Fruit fly (Drosophila melanogaster) whole organism, wandering third instar larva: ENCODE data around the gene Hsp70Ab.

Experiments used
- Abd-B ChIP-seq: fragments of >200 bp; optimal IDR thresholded peaks from 2 replicates; lab custom pipeline; 2017; ENCODE audit warnings: missing biosample characterization, missing genetic modification characterization
- Dfd ChIP-seq: fragments of >200 bp; optimal IDR thresholded peaks from 2 replicates; lab custom pipeline; 2017; ENCODE audit warnings: missing biosample characterization, missing genetic modification characterization
- GATAd ChIP-seq: sonication (Bioruptor generic); optimal IDR thresholded peaks from 2 replicates; lab custom pipeline; 2016; ENCODE audit warnings: missing biosample characterization, missing genetic modification characterization
- HLH106 ChIP-seq: fragments of 200-800 bp; optimal IDR thresholded peaks from 3 replicates; lab custom pipeline; 2019; ENCODE audit warnings: missing biosample characterization, mild to moderate bottlenecking, missing genetic modification characterization, moderate library complexity
- Hnf4 ChIP-seq: fragments of 200-800 bp; sonication (Bioruptor generic); optimal IDR thresholded peaks from 2 replicates; lab custom pipeline; 2016; ENCODE audit warnings: missing biosample characterization, mild to moderate bottlenecking, missing genetic modification characterization
- Hr78 ChIP-seq: fragments of >200 bp; optimal IDR thresholded peaks from 2 replicates; lab custom pipeline; 2017; ENCODE audit warnings: missing biosample characterization, missing genetic modification characterization
- Sp1 ChIP-seq: fragments of 200-800 bp; sonication (Bioruptor generic); optimal IDR thresholded peaks from 3 replicates; lab custom pipeline; 2019; ENCODE audit warnings: missing biosample characterization, mild to moderate bottlenecking, missing genetic modification characterization, moderate library complexity
- dmrt93B ChIP-seq: fragments of 200-800 bp; sonication (Bioruptor generic); optimal IDR thresholded peaks from 2 replicates; lab custom pipeline; 2018; ENCODE audit warnings: missing biosample characterization, mild to moderate bottlenecking, missing genetic modification characterization
- ey ChIP-seq: fragments of 200-800 bp; sonication (Bioruptor generic); optimal IDR thresholded peaks from 2 replicates; lab custom pipeline; 2016; ENCODE audit warnings: missing biosample characterization, missing genetic modification characterization
- lola ChIP-seq: fragments of >200 bp; optimal IDR thresholded peaks from 2 replicates; lab custom pipeline; 2017; ENCODE audit warnings: missing biosample characterization, missing genetic modification characterization
- pan ChIP-seq: fragments of >200 bp; optimal IDR thresholded peaks from 2 replicates; lab custom pipeline; 2017
- rgr ChIP-seq: fragments of 200-800 bp; sonication (Bioruptor generic); optimal IDR thresholded peaks from 3 replicates; lab custom pipeline; 2016; ENCODE audit warnings: missing biosample characterization, mild to moderate bottlenecking, missing genetic modification characterization
- woc ChIP-seq: sonication (Bioruptor generic); optimal IDR thresholded peaks from 2 replicates; lab custom pipeline; 2016; ENCODE audit warnings: missing biosample characterization, mild to moderate bottlenecking, missing genetic modification characterization

DNA sequence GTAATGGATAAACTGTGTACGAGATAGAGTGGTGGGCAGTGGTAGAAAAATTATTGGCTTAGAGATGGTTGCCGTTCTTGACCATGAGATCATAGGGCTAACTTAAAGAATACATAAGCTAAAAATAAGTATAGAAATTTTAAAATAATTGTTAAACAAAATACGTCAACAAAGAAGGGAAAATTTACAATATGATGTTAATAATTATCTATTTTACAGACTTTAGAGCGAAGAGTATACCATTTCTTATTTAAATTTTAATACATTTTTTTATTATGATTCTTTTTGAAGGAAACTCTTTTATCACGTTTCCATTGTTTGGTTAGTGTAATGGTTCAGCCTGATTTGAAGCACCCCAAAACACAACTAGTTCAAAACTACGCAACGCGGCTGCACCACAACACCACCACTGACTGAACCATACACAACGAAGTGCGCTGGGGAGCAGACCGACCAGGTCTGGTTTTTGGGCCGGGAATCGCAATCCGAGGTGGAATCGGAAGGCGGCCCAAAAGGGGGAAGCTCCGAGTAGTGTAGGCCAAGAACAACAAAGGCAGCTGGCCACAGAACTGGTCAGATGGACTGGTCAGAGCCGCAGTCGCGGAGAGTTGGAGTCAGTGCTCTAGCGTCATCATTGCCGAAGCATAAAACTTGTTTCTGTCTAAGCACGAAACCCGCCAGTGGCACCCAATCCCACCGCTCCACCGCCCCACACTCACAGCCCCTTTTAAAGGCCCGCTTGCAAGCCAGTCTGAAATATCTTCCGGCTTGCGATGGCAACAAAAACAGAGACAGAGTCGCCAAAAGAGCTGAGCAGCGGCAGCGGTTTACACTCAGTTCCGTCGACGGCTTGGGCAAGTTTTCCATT, 12.7 kb upstream of the Hsp70Ab start:
- no peak for TF ChIP-seq ey
- no peak for TF ChIP-seq GATAd (GFP tag; lab: Kevin White, UChicago)
- TF ChIP-seq HLH106, result no peak
- no peak for TF ChIP-seq Hr78 (GFP tag; lab: Kevin White, UChicago)
- TF ChIP-seq Dfd, result no peak
- no peak for TF ChIP-seq rgr (GFP tag; lab: Kevin White, UChicago)
- no peak for TF ChIP-seq Hnf4
- TF ChIP-seq woc (GFP tag; lab: Kevin White, UChicago), result no peak
- no peak for TF ChIP-seq Sp1 (GFP tag; lab: Kevin White, UChicago)
- no peak for TF ChIP-seq dmrt93B (GFP tag; lab: Kevin White, UChicago)
- TF ChIP-seq Abd-B, result no peak
- no peak for TF ChIP-seq lola (GFP tag; lab: Kevin White, UChicago)
- no peak for TF ChIP-seq pan (lab: Kevin White, UChicago)
